Worm (Caenorhabditis elegans) whole organism, L3 larva: Measurements from ENCODE around the gene nfki-1.

Experiments
- R02D3.7 ChIP-seq: fragments of 150-350 bp; optimal IDR thresholded peaks from 2 replicates; lab custom pipeline; 2014; ENCODE audit warnings: missing biosample characterization, missing genetic modification characterization
- ZK546.5 ChIP-seq: sonication (generic microtip); optimal IDR thresholded peaks from 2 replicates; lab custom pipeline; 2017; ENCODE audit warnings: missing biosample characterization, missing genetic modification characterization
- ceh-28 ChIP-seq: fragments of 150-350 bp; optimal IDR thresholded peaks from 2 replicates; lab custom pipeline; 2014; ENCODE audit warnings: missing biosample characterization, missing genetic modification reagents, missing genetic modification characterization
- daf-12 ChIP-seq: fragments of 150-350 bp; optimal IDR thresholded peaks from 2 replicates; lab custom pipeline; 2014; ENCODE audit warnings: missing biosample characterization, missing genetic modification reagents, missing genetic modification characterization
- lsy-12 ChIP-seq: sonication (generic microtip); optimal IDR thresholded peaks from 2 replicates; lab custom pipeline; 2016; ENCODE audit warnings: mild to moderate bottlenecking, missing genetic modification characterization, missing compliant biosample characterization
- mml-1 ChIP-seq: fragments of 150-350 bp; sonication (generic microtip); optimal IDR thresholded peaks from 3 replicates; lab custom pipeline; 2014; ENCODE audit warnings: missing biosample characterization, missing genetic modification characterization
- nfya-1 ChIP-seq: sonication (generic microtip); optimal IDR thresholded peaks from 2 replicates; lab custom pipeline; 2017; ENCODE audit warnings: missing genetic modification characterization, mild to moderate bottlenecking, missing compliant biosample characterization, antibody characterized with exemption, moderate library complexity; ENCODE audit not compliant: insufficient read depth
- nhr-11 ChIP-seq: fragments of 150-350 bp; optimal IDR thresholded peaks from 2 replicates; lab custom pipeline; 2014; ENCODE audit warnings: missing biosample characterization, missing genetic modification characterization
- nhr-43 ChIP-seq: sonication (generic microtip); optimal IDR thresholded peaks from 2 replicates; lab custom pipeline; 2016; ENCODE audit warnings: mild to moderate bottlenecking, missing genetic modification characterization, missing compliant biosample characterization; ENCODE audit not compliant: poor library complexity, severe bottlenecking
- skn-1 ChIP-seq: fragments of 150-350 bp; optimal IDR thresholded peaks from 2 replicates; lab custom pipeline; 2014; ENCODE audit warnings: missing biosample characterization, missing genetic modification characterization
- snpc-4 ChIP-seq: fragments of 150-350 bp; optimal IDR thresholded peaks from 2 replicates; lab custom pipeline; 2014; ENCODE audit warnings: missing biosample characterization, missing genetic modification characterization
- unc-62 ChIP-seq: fragments of 150-350 bp; sonication (generic microtip); optimal IDR thresholded peaks from 4 replicates; lab custom pipeline; 2014; ENCODE audit warnings: missing biosample characterization, missing genetic modification reagents, missing genetic modification characterization

DNA sequence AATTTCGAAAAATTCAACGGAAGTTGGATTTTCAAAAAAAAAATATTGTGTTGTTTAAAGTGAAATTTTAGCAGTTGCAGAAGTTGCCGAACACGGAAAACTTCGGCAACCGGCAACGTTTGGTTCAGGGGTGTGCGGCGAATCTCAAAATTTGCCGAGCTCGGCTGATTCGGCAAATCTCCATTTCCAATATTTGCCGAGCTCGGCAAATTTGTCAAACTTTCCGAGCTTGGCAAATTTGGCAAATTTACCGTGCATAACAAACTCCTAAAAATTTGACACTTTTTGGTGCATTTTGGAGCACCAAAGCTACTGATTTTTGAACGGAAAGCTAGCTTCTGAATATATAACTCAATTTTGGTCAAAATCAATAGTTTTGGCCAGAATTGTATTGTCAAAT, 33.8 kb upstream of the nfki-1 start:
- TF ChIP-seq R02D3.7 (tag; lab: Kevin White, UChicago) (no peak), skn-1 (tag; lab: Kevin White, UChicago) (no peak), nfya-1 (no peak), nhr-43 (tag; lab: Kevin White, UChicago) (no peak), mml-1 (tag; lab: Kevin White, UChicago) (no peak), unc-62 (GFP tag; lab: Kevin White, UChicago) (no peak), daf-12 (tag; lab: Kevin White, UChicago) (no peak), ceh-28 (tag; lab: Kevin White, UChicago) (no peak), nhr-11 (tag; lab: Kevin White, UChicago) (no peak), lsy-12 (tag; lab: Kevin White, UChicago) (no peak), ZK546.5 (tag; lab: Kevin White, UChicago) (no peak), snpc-4 (no peak)
